Worm (Caenorhabditis elegans) whole organism, early embryonic: ENCODE measurements around the gene srx-96.

ENCODE experiments used
- flt-1 ChIP-seq: fragments of 200-800 bp; sonication (Bioruptor generic); IDR thresholded peaks from 2 replicates; pipeline ENCODE4 v1.3.6; 2022; ENCODE audit warnings: missing genetic modification characterization, missing compliant biosample characterization
- hmbx-1 ChIP-seq: sonication (generic microtip); optimal IDR thresholded peaks from 2 replicates; lab custom pipeline; 2016; ENCODE audit warnings: mild to moderate bottlenecking, missing genetic modification characterization, missing compliant biosample characterization
- tra-4 ChIP-seq: sonication (generic microtip); optimal IDR thresholded peaks from 2 replicates; lab custom pipeline; 2017; ENCODE audit warnings: missing genetic modification characterization, missing compliant biosample characterization

The srx-96 gene

DNA sequence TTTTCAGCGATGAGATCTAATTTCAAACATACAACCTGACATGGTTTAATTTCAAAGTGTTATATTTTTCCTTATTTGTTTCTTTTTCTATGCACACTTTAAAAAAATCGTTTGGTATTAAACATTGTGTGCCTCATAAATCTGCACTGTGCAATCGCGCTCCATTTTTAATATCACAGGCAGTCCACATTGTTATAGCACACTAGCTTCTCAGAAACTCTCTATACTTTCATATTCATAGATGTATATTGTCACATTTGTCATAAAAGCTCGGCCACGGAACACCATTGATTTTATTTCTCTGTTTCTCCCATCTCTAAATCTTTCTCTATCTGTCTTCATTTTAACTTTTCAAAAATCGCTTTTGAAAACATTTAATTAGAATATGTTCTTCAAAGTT lies 46.2 kb downstream of the srx-96 start:
- TF ChIP-seq tra-4 (tag; lab: Kevin White, UChicago) (no peak), hmbx-1 (no peak), flt-1 (GFP tag; lab: Robert Waterston, UW) (no peak)
